Fruit fly (Drosophila melanogaster) whole organism, embryonic: ENCODE measurements around the gene CG31883.

ENCODE experiments used
- Atf3 ChIP-seq: fragments of 200-800 bp; sonication (Bioruptor generic); optimal IDR thresholded peaks from 3 replicates; lab custom pipeline; 2016; ENCODE audit warnings: missing biosample characterization, missing genetic modification characterization
- Bgb ChIP-seq: fragments of 200-800 bp; sonication (Bioruptor generic); IDR thresholded peaks from 2 replicates; pipeline ENCODE4 v1.3.6; 2022; ENCODE audit warnings: missing biosample characterization, missing genetic modification characterization; ENCODE audit not compliant: partially characterized antibody
- CG11560 ChIP-seq: fragments of 200-800 bp; sonication (Bioruptor generic); IDR thresholded peaks from 3 replicates; pipeline ENCODE4 v1.3.6; 2022; ENCODE audit warnings: missing biosample characterization, missing genetic modification characterization
- CG12942 ChIP-seq: fragments of 200-800 bp; sonication (Bioruptor generic); optimal IDR thresholded peaks from 3 replicates; lab custom pipeline; 2016; ENCODE audit warnings: missing biosample characterization, missing genetic modification characterization
- CG14050 ChIP-seq: fragments of 200-800 bp; sonication (Bioruptor generic); IDR thresholded peaks from 3 replicates; pipeline ENCODE4 v1.3.6; 2022; ENCODE audit warnings: missing biosample characterization, missing genetic modification characterization
- CG14667 ChIP-seq: fragments of 200-800 bp; sonication (Bioruptor generic); IDR thresholded peaks from 2 replicates; pipeline ENCODE4 v1.3.6; 2022; ENCODE audit warnings: missing biosample characterization, missing genetic modification characterization
- CG1647 ChIP-seq: fragments of 200-800 bp; sonication (Bioruptor generic); optimal IDR thresholded peaks from 3 replicates; lab custom pipeline; 2016; ENCODE audit warnings: missing biosample characterization, missing genetic modification characterization
- CG16779 ChIP-seq: fragments of 200-800 bp; sonication (Bioruptor generic); IDR thresholded peaks from 2 replicates; pipeline ENCODE4 v1.3.6; 2022; ENCODE audit warnings: missing biosample characterization, missing genetic modification characterization
- CG17328 ChIP-seq: fragments of 200-800 bp; sonication (Bioruptor generic); IDR thresholded peaks from 2 replicates; pipeline ENCODE4 v1.3.6; 2022; ENCODE audit warnings: missing biosample characterization, missing genetic modification characterization
- CG2199 ChIP-seq: fragments of 200-800 bp; sonication (Bioruptor generic); IDR thresholded peaks from 3 replicates; pipeline ENCODE4 v1.3.6; 2022; ENCODE audit warnings: missing biosample characterization, missing genetic modification characterization
- CG32772 ChIP-seq: fragments of 200-800 bp; sonication (Bioruptor generic); IDR thresholded peaks from 2 replicates; pipeline ENCODE4 v1.3.6; 2022; ENCODE audit warnings: missing biosample characterization, missing genetic modification characterization
- CG34224 ChIP-seq: fragments of 200-800 bp; sonication (Bioruptor generic); IDR thresholded peaks from 3 replicates; pipeline ENCODE4 v1.3.6; 2022; ENCODE audit warnings: missing biosample characterization, missing genetic modification characterization; ENCODE audit not compliant: partially characterized antibody
- CG4707 ChIP-seq: fragments of 200-800 bp; sonication (Bioruptor generic); optimal IDR thresholded peaks from 2 replicates; lab custom pipeline; 2018; ENCODE audit warnings: missing biosample characterization, mild to moderate bottlenecking, missing genetic modification characterization, moderate library complexity
- CG6272 ChIP-seq: fragments of 200-800 bp; sonication (Bioruptor generic); IDR thresholded peaks from 2 replicates; pipeline ENCODE4 v1.3.6; 2022; ENCODE audit warnings: missing biosample characterization, missing genetic modification characterization
- CG6683 ChIP-seq: fragments of 200-800 bp; sonication (Bioruptor generic); optimal IDR thresholded peaks from 2 replicates; lab custom pipeline; 2017; ENCODE audit warnings: missing biosample characterization, mild to moderate bottlenecking, missing genetic modification characterization, missing genetic modification reagents
- CG7928 ChIP-seq: fragments of 200-800 bp; sonication (Bioruptor generic); optimal IDR thresholded peaks from 2 replicates; lab custom pipeline; 2017; ENCODE audit warnings: missing biosample characterization, mild to moderate bottlenecking, missing genetic modification characterization
- CG8924 ChIP-seq: fragments of 200-800 bp; optimal IDR thresholded peaks from 3 replicates; lab custom pipeline; 2019; ENCODE audit warnings: missing biosample characterization, mild to moderate bottlenecking, missing genetic modification characterization, moderate library complexity
- Doc2 ChIP-seq: fragments of 200-800 bp; sonication (Bioruptor generic); IDR thresholded peaks from 2 replicates; pipeline ENCODE4 v1.3.6; 2022; ENCODE audit warnings: missing biosample characterization, missing genetic modification characterization
- Drgx ChIP-seq: fragments of 200-800 bp; sonication (Bioruptor generic); IDR thresholded peaks from 2 replicates; pipeline ENCODE4 v1.3.6; 2022; ENCODE audit warnings: missing biosample characterization, missing genetic modification characterization
- Elba2 ChIP-seq: fragments of 200-800 bp; sonication (Bioruptor generic); optimal IDR thresholded peaks from 3 replicates; lab custom pipeline; 2016; ENCODE audit warnings: missing biosample characterization, missing genetic modification characterization
- Gug ChIP-seq: fragments of 200-800 bp; sonication (Bioruptor generic); IDR thresholded peaks from 4 replicates; pipeline ENCODE4 v1.3.6; 2022; ENCODE audit warnings: missing biosample characterization, missing genetic modification characterization
- Hsf ChIP-seq: fragments of 200-800 bp; sonication (Bioruptor generic); optimal IDR thresholded peaks from 3 replicates; lab custom pipeline; 2016; ENCODE audit warnings: missing biosample characterization, missing genetic modification characterization
- Meics ChIP-seq: fragments of 200-800 bp; sonication (Bioruptor generic); optimal IDR thresholded peaks from 2 replicates; lab custom pipeline; 2017; ENCODE audit warnings: missing biosample characterization, mild to moderate bottlenecking, missing genetic modification characterization
- Mes4 ChIP-seq: fragments of 200-800 bp; sonication (Bioruptor generic); optimal IDR thresholded peaks from 2 replicates; lab custom pipeline; 2016; ENCODE audit warnings: missing biosample characterization, missing genetic modification characterization
- NC2β ChIP-seq: fragments of 200-800 bp; sonication (Bioruptor generic); optimal IDR thresholded peaks from 2 replicates; lab custom pipeline; 2016; ENCODE audit warnings: missing biosample characterization, missing genetic modification characterization
- NFAT ChIP-seq: fragments of 200-800 bp; sonication (Bioruptor generic); IDR thresholded peaks from 2 replicates; pipeline ENCODE4 v1.3.6; 2022; ENCODE audit warnings: missing biosample characterization, missing genetic modification characterization
- Nf-YA ChIP-seq: fragments of 200-800 bp; sonication (Bioruptor generic); IDR thresholded peaks from 2 replicates; pipeline ENCODE4 v1.3.6; 2022; ENCODE audit warnings: missing biosample characterization, missing genetic modification characterization
- ap ChIP-seq: fragments of 200-800 bp; sonication (Bioruptor generic); IDR thresholded peaks from 2 replicates; pipeline ENCODE4 v1.3.6; 2022; ENCODE audit warnings: missing biosample characterization, missing genetic modification characterization
- bowl ChIP-seq: fragments of 200-800 bp; sonication (Bioruptor generic); IDR thresholded peaks from 2 replicates; pipeline ENCODE4 v1.3.6; 2022; ENCODE audit warnings: missing biosample characterization, missing genetic modification characterization
- bsh ChIP-seq, 2 experiments: fragments of 200-800 bp; sonication (Bioruptor generic); optimal IDR thresholded peaks; 2 replicates each; lab custom pipeline; 2017 to 2018; ENCODE audit warnings: mild to moderate bottlenecking in 2 of 2, missing biosample characterization in 2 of 2, missing genetic modification characterization in 2 of 2, moderate library complexity in 1 of 2
- btn ChIP-seq: fragments of 200-800 bp; sonication (Bioruptor generic); optimal IDR thresholded peaks from 2 replicates; lab custom pipeline; 2016; ENCODE audit warnings: missing biosample characterization, missing genetic modification characterization
- chif ChIP-seq, 2 experiments: fragments of 200-800 bp; sonication (Bioruptor generic); optimal IDR thresholded peaks; 3 replicates each; lab custom pipeline; 2016; ENCODE audit warnings: missing biosample characterization in 2 of 2, missing genetic modification characterization in 2 of 2
- corto ChIP-seq: fragments of 200-800 bp; sonication (Bioruptor generic); optimal IDR thresholded peaks from 2 replicates; lab custom pipeline; 2016; ENCODE audit warnings: missing biosample characterization, mild to moderate bottlenecking, missing genetic modification characterization, moderate library complexity
- danr ChIP-seq: fragments of 200-800 bp; sonication (Bioruptor generic); IDR thresholded peaks from 2 replicates; pipeline ENCODE4 v1.3.6; 2022; ENCODE audit warnings: missing biosample characterization, missing genetic modification characterization
- exex ChIP-seq: fragments of 200-800 bp; sonication (Bioruptor generic); optimal IDR thresholded peaks from 4 replicates; lab custom pipeline; 2018; ENCODE audit warnings: missing biosample characterization, mild to moderate bottlenecking, missing genetic modification characterization, moderate library complexity
- gsb ChIP-seq: fragments of 200-800 bp; sonication (Bioruptor generic); IDR thresholded peaks from 2 replicates; pipeline ENCODE4 v1.3.6; 2022; ENCODE audit warnings: missing biosample characterization, missing genetic modification characterization
- h ChIP-seq: fragments of >200 bp; optimal IDR thresholded peaks from 2 replicates; lab custom pipeline; 2017
- hbn ChIP-seq: fragments of 200-800 bp; sonication (Bioruptor generic); IDR thresholded peaks from 2 replicates; pipeline ENCODE4 v1.3.6; 2022; ENCODE audit warnings: missing biosample characterization, missing genetic modification characterization; ENCODE audit not compliant: partially characterized antibody
- ken ChIP-seq: fragments of 200-800 bp; sonication (Bioruptor generic); IDR thresholded peaks from 3 replicates; pipeline ENCODE4 v1.3.6; 2022; ENCODE audit warnings: missing biosample characterization, missing genetic modification characterization
- mirr ChIP-seq: fragments of 200-800 bp; sonication (Bioruptor generic); optimal IDR thresholded peaks from 3 replicates; lab custom pipeline; 2018; ENCODE audit warnings: missing biosample characterization, mild to moderate bottlenecking, missing genetic modification characterization
- nerfin-1 ChIP-seq: fragments of 200-800 bp; sonication (Bioruptor generic); optimal IDR thresholded peaks from 3 replicates; lab custom pipeline; 2019; ENCODE audit warnings: missing biosample characterization, mild to moderate bottlenecking, missing genetic modification characterization, moderate library complexity
- oc ChIP-seq: fragments of 200-800 bp; sonication (Bioruptor generic); optimal IDR thresholded peaks from 2 replicates; lab custom pipeline; 2018; ENCODE audit warnings: missing biosample characterization, mild to moderate bottlenecking, missing genetic modification characterization, moderate library complexity
- pnt ChIP-seq: fragments of 200-800 bp; sonication (Bioruptor generic); optimal IDR thresholded peaks from 3 replicates; lab custom pipeline; 2016; ENCODE audit warnings: missing biosample characterization, missing genetic modification characterization
- pros ChIP-seq: fragments of 200-800 bp; sonication (Bioruptor generic); optimal IDR thresholded peaks from 3 replicates; lab custom pipeline; 2019; ENCODE audit warnings: missing biosample characterization, mild to moderate bottlenecking, missing genetic modification characterization, moderate library complexity
- rib ChIP-seq: fragments of 200-800 bp; sonication (Bioruptor generic); IDR thresholded peaks from 2 replicates; pipeline ENCODE4 v1.3.6; 2022; ENCODE audit warnings: missing biosample characterization, missing genetic modification characterization
- tin ChIP-seq: fragments of 200-800 bp; sonication (Bioruptor generic); optimal IDR thresholded peaks from 3 replicates; lab custom pipeline; 2016; ENCODE audit warnings: missing biosample characterization, missing genetic modification characterization
- trem ChIP-seq: fragments of 200-800 bp; optimal IDR thresholded peaks from 3 replicates; lab custom pipeline; 2019; ENCODE audit warnings: missing biosample characterization, mild to moderate bottlenecking, missing genetic modification characterization, moderate library complexity
- vfl ChIP-seq: fragments of 200-800 bp; sonication (Bioruptor generic); optimal IDR thresholded peaks from 2 replicates; lab custom pipeline; 2016; ENCODE audit warnings: missing biosample characterization, missing genetic modification characterization
- zfh2 ChIP-seq: fragments of 200-800 bp; sonication (Bioruptor generic); optimal IDR thresholded peaks from 2 replicates; lab custom pipeline; 2016; ENCODE audit warnings: missing biosample characterization, missing genetic modification characterization

Gene CG31883

DNA sequence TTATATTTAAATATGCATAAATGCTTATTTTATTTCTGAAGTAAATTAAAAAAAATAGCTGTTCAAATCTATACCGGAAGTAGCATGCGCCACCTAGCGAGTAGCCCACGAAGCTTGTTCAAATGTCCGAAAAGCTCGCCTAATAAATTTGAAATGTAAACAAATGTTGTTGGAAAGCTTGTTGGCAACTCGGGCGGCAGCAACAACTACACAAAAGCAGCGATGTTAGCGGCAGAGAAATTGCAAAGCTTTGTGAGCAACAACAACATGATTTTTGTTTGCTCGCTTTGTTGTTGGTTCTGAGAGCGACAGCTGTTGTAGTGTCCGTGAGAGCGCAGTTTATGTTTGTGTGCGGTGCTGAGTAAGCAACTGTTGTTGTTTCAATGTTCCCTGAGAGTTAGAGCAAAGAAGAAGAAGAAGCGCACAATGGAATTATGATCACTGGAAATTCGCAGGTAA is 39.1 kb downstream of the CG31883 start (continued):
- peak; percentile 62 to 96 for TF ChIP-seq bsh (GFP tag; optimal IDR thresholded peaks at IDR 0.05; lab: Kevin White, UChicago)
- TF ChIP-seq rib (GFP tag; lab: Robert Waterston, UW): peak; percentile 87

DNA sequence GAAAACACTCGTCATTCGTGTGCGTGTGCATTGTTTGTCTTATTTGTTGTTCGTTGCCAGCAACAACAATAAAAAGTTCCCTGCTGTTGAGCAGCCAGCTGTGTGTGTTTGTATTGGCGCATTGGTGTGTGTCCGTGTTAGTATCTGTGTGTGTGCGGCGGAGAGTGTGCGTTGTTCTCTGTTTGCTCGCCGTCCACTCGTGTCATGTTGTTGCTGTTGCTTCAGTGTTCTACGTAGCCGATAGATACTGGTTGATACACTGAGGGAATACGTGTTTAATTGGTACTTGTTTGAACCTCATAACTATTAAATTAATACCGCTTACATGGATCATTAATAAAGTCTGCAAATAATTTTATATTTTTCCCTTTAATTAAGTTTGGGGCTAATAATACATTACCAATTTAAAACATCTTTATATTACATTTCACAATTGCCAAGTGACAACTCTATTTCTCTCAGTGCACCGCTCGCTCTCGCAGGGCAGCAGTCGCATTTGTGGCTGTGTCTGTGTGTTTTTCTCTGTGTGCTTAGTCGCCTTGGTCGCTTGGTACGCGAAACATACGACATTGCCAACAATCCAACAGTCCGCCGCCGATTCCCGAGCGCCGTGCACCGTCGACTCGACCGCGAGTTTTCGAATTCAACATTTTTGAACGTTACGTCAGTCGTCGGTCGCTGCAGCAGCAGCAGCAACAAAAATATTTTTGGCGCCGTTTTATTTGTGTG is 40.2 kb downstream of the CG31883 start, which contains the start of gene brwl:
TSS of gene brwl (plus strand) at position 531 of the 729 bp plus-strand sequence.
- TF ChIP-seq CG7928 (GFP tag; lab: Kevin White, UChicago) (peak; percentile 83), CG6683 (peak; percentile 98), CG1647 (GFP tag; lab: Kevin White, UChicago) (peak; percentile 97), pnt (peak; percentile 98), CG4707 (GFP tag; lab: Kevin White, UChicago) (peak; percentile 90), CG16779 (GFP tag; lab: Robert Waterston, UW) (peak; percentile 95), CG6272 (GFP tag; lab: Robert Waterston, UW) (peak; percentile 98), CG34224 (GFP tag; lab: Robert Waterston, UW) (no peak), ken (GFP tag; lab: Robert Waterston, UW) (peak; percentile 96), hbn (GFP tag; lab: Robert Waterston, UW) (no peak), tin (peak; percentile 99), NC2β (GFP tag; lab: Kevin White, UChicago) (peak; percentile 98), bowl (peak; percentile 94), CG2199 (GFP tag; lab: Robert Waterston, UW) (peak; percentile 98), CG17328 (GFP tag; lab: Robert Waterston, UW) (peak; percentile 99), trem (tag; lab: Kevin White, UChicago) (peak; percentile 97), nerfin-1 (peak; percentile 97), Bgb (GFP tag; lab: Robert Waterston, UW) (peak; percentile 42), btn (GFP tag; lab: Kevin White, UChicago) (peak; percentile 95), h (no peak), Elba2 (GFP tag; lab: Kevin White, UChicago) (peak; percentile 93), Mes4 (GFP tag; lab: Kevin White, UChicago) (peak; percentile 98), CG32772 (GFP tag; lab: Robert Waterston, UW) (peak; percentile 98), pros (GFP tag; lab: Kevin White, UChicago) (peak; percentile 70), danr (GFP tag; lab: Robert Waterston, UW) (peak; percentile 99), chif (GFP tag; optimal IDR thresholded peaks at IDR 0.05; lab: Kevin White, UChicago) (peak; percentile 99), CG8924 (tag; lab: Kevin White, UChicago) (peak; percentile 99), ap (GFP tag; lab: Robert Waterston, UW) (peak; percentile 97), CG11560 (tag; lab: Robert Waterston, UW) (peak; percentile 93), Drgx (GFP tag; lab: Robert Waterston, UW) (peak; percentile 99), corto (GFP tag; lab: Kevin White, UChicago) (peak; percentile 94), Meics (peak; percentile 99), gsb (GFP tag; lab: Robert Waterston, UW) (peak; percentile 96), Hsf (peak; percentile 99), Atf3 (GFP tag; lab: Kevin White, UChicago) (peak; percentile 98), CG14667 (GFP tag; lab: Robert Waterston, UW) (peak; percentile 98), mirr (GFP tag; lab: Kevin White, UChicago) (peak; percentile 97), zfh2 (GFP tag; lab: Kevin White, UChicago) (peak; percentile 96), oc (tag; lab: Kevin White, UChicago) (peak; percentile 98), Doc2 (peak; percentile 93), Nf-YA (GFP tag; lab: Robert Waterston, UW) (peak; percentile 97), NFAT (peak; percentile 95), CG14050 (GFP tag; lab: Robert Waterston, UW) (peak; percentile 97), CG12942 (GFP tag; lab: Kevin White, UChicago) (peak; percentile 99), exex (tag; lab: Kevin White, UChicago) (peak; percentile 93), vfl (GFP tag; lab: Kevin White, UChicago) (peak; percentile 96), Gug (GFP tag; lab: Robert Waterston, UW) (peak; percentile 95)
